Fruit fly (Drosophila melanogaster): ENCODE measurements around the gene CG12065.
A peak's percentile ranks its signal among the peaks of the same experiment; 100 is the strongest.

CG12065 gene

DNA sequence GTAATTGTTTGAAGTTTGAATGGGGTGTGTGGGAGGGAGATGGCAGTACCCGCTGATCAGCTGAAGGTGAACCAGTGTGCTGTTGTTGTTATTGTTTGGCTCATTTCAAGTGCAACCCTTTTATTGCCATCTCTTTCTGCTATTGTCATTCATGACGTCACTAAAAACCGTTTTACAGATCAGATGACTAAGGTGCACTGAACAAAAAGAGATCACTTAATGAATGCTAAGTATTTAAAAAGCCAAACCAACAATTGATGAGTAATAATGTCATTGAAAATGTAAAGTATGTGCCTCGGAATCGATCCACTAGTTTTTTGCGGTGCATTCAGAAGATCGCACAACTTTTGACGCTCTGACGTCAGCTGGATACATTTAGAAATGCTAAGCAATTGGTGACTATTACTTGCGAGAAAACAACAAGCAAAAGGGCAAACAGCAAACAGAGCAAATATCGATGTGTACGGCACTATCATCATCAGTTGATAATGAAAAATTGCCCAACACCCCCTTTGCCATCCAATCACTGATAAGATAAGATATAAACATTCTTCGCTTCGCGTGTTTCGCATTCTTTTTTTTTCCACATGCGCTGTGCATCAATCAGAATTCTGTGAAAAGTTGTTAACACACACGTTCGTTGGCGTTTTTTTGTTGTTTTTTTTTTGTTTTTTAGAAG lies 705 bp downstream of the CG12065 start (continued):
- TF ChIP-seq CG7357 (GFP tag; IDR thresholded peaks at IDR 0.05) (no peak), sc (optimal IDR thresholded peaks at IDR 0.05) (no peak), sc (GFP tag; optimal IDR thresholded peaks at IDR 0.05) (no peak), chm (GFP tag; IDR thresholded peaks at IDR 0.05) (no peak; the same call in 1 of the 2 replicates), slp2 (GFP tag; optimal IDR thresholded peaks at IDR 0.05) (no peak), vfl (GFP tag; optimal IDR thresholded peaks at IDR 0.05) (no peak), amos (GFP tag; IDR thresholded peaks at IDR 0.05; ENCODE audit: partially characterized antibody) (no peak), zen (tag; optimal IDR thresholded peaks at IDR 0.05) (no peak), CG14667 (GFP tag; IDR thresholded peaks at IDR 0.05) (no peak), tap (tag; optimal IDR thresholded peaks at IDR 0.05) (peak; percentile 16), CG8290 (GFP tag; optimal IDR thresholded peaks at IDR 0.05) (no peak), CG8290 (tag; optimal IDR thresholded peaks at IDR 0.05) (peak in 1 of 2 experiments; percentile 55), CG12299 (tag; optimal IDR thresholded peaks at IDR 0.05) (no peak), B-H1 (GFP tag; IDR thresholded peaks at IDR 0.05) (no peak), Hey (tag; optimal IDR thresholded peaks at IDR 0.05) (no peak), CkIIα-i1 (GFP tag; IDR thresholded peaks at IDR 0.05) (no peak), CG18476 (GFP tag; optimal IDR thresholded peaks at IDR 0.05) (no peak), sim (GFP tag; IDR thresholded peaks at IDR 0.05) (no peak), p53 (GFP tag; optimal IDR thresholded peaks at IDR 0.05) (no peak), Trl (optimal IDR thresholded peaks at IDR 0.05) (no peak), Trl (GFP tag; optimal IDR thresholded peaks at IDR 0.05) (peak; percentile 1), CG8359 (GFP tag; optimal IDR thresholded peaks at IDR 0.05; ENCODE audit: borderline replicate concordance) (no peak), tna (GFP tag; IDR thresholded peaks at IDR 0.05; ENCODE audit: partially characterized antibody) (no peak), aop (GFP tag; IDR thresholded peaks at IDR 0.05) (no peak), dpn (GFP tag; optimal IDR thresholded peaks at IDR 0.05) (peak; percentile 4 to 26), vvl (GFP tag; IDR thresholded peaks at IDR 0.05) (peak; percentile 59; the same call in 1 of the 2 replicates), Nf-YB (GFP tag; optimal IDR thresholded peaks at IDR 0.05) (no peak), pita (GFP tag; optimal IDR thresholded peaks at IDR 0.05) (no peak), CG7745 (tag; optimal IDR thresholded peaks at IDR 0.05) (no peak), CG13424 (tag; optimal IDR thresholded peaks at IDR 0.05) (peak; percentile 18), lmd (GFP tag; IDR thresholded peaks at IDR 0.05) (peak; percentile 31; the same call in 1 of the 2 replicates), CG9727 (GFP tag; optimal IDR thresholded peaks at IDR 0.05) (peak; percentile 35), CG4707 (GFP tag; optimal IDR thresholded peaks at IDR 0.05) (no peak), ase (GFP tag; IDR thresholded peaks at IDR 0.05) (no peak), so (GFP tag; IDR thresholded peaks at IDR 0.05) (no peak), CG6254 (GFP tag; optimal IDR thresholded peaks at IDR 0.05) (no peak), Dbx (GFP tag; IDR thresholded peaks at IDR 0.05) (no peak), CG18619 (GFP tag; optimal IDR thresholded peaks at IDR 0.05) (no peak), CG11560 (tag; IDR thresholded peaks at IDR 0.05) (no peak), NC2α (GFP tag; optimal IDR thresholded peaks at IDR 0.05) (no peak), zfh1 (GFP tag; IDR thresholded peaks at IDR 0.05) (peak; percentile 37; the same call in 1 of the 3 replicates), CG15269 (tag; optimal IDR thresholded peaks at IDR 0.05) (peak; percentile 50), Dip3 (GFP tag; optimal IDR thresholded peaks at IDR 0.05) (no peak), jing (GFP tag; optimal IDR thresholded peaks at IDR 0.05) (no peak), Gsc (GFP tag; IDR thresholded peaks at IDR 0.05) (no peak), YL-1 (GFP tag; optimal IDR thresholded peaks at IDR 0.05) (no peak), CG17361 (GFP tag; IDR thresholded peaks at IDR 0.05) (no peak), Hr51 (GFP tag; optimal IDR thresholded peaks at IDR 0.05) (peak; percentile 9 to 40), CG2875 (GFP tag; optimal IDR thresholded peaks at IDR 0.05) (no peak), CG3281 (GFP tag; optimal IDR thresholded peaks at IDR 0.05) (peak; percentile 27), Myb (GFP tag; optimal IDR thresholded peaks at IDR 0.05) (no peak)

Data from whole organism, embryonic.